Fruit fly (Drosophila melanogaster) Kc167 (cell line): ENCODE measurements around the gene CG11977.

ENCODE experiments used
- Myc ChIP-seq: fragments of >200 bp; optimal IDR thresholded peaks from 2 replicates; lab custom pipeline; 2017; ENCODE audit warnings: missing external identifiers
- Sin3A ChIP-seq: fragments of >200 bp; optimal IDR thresholded peaks from 2 replicates; lab custom pipeline; 2018; ENCODE audit warnings: missing external identifiers
- h ChIP-seq: fragments of >200 bp; optimal IDR thresholded peaks from 3 replicates; lab custom pipeline; 2018; ENCODE audit warnings: missing external identifiers
- insv ChIP-seq: fragments of >200 bp; optimal IDR thresholded peaks from 3 replicates; lab custom pipeline; 2018; ENCODE audit warnings: missing external identifiers
- psq ChIP-seq: fragments of >200 bp; optimal IDR thresholded peaks from 2 replicates; lab custom pipeline; 2017; ENCODE audit warnings: missing external identifiers
- ttk ChIP-seq: sonication (Bioruptor generic); optimal IDR thresholded peaks from 2 replicates; lab custom pipeline; 2017; ENCODE audit warnings: missing external identifiers

dm6 chr3R:9003600-9004223 is 6.2 kb downstream of the CG11977 start, which contains the start of the genes CG31100 and CG11980:
- no peak for TF ChIP-seq Sin3A
- no peak for TF ChIP-seq h (lab: Kevin White, UChicago)
- no peak for TF ChIP-seq psq (lab: Kevin White, UChicago)
- TF ChIP-seq Myc = no peak
- TF ChIP-seq ttk (lab: Kevin White, UChicago) = no peak
- TF ChIP-seq insv (lab: Kevin White, UChicago) = no peak
